Fruit fly (Drosophila melanogaster) whole organism, wandering third instar larva: Measurements from ENCODE around the gene CG13002.

Experiments
- Abd-B ChIP-seq: fragments of >200 bp; optimal IDR thresholded peaks from 2 replicates; lab custom pipeline; 2017; ENCODE audit warnings: missing biosample characterization, missing genetic modification characterization
- CG32264 ChIP-seq: fragments of 200-800 bp; sonication (Bioruptor generic); optimal IDR thresholded peaks from 2 replicates; lab custom pipeline; 2016; ENCODE audit warnings: missing biosample characterization, missing genetic modification characterization
- CrebA ChIP-seq: fragments of 200-800 bp; sonication (Bioruptor generic); optimal IDR thresholded peaks from 2 replicates; lab custom pipeline; 2016; ENCODE audit warnings: missing biosample characterization, mild to moderate bottlenecking, missing genetic modification characterization, borderline replicate concordance
- Dfd ChIP-seq: fragments of >200 bp; optimal IDR thresholded peaks from 2 replicates; lab custom pipeline; 2017; ENCODE audit warnings: missing biosample characterization, missing genetic modification characterization
- Dif ChIP-seq: fragments of 200-275, 200-300 bp; sonication (Bioruptor generic); optimal IDR thresholded peaks from 2 replicates; lab custom pipeline; 2018; ENCODE audit warnings: missing biosample characterization, missing genetic modification characterization; ENCODE audit not compliant: partially characterized antibody
- GATAd ChIP-seq: sonication (Bioruptor generic); optimal IDR thresholded peaks from 2 replicates; lab custom pipeline; 2016; ENCODE audit warnings: missing biosample characterization, missing genetic modification characterization
- HLH106 ChIP-seq: fragments of 200-800 bp; optimal IDR thresholded peaks from 3 replicates; lab custom pipeline; 2019; ENCODE audit warnings: missing biosample characterization, mild to moderate bottlenecking, missing genetic modification characterization, moderate library complexity
- Hnf4 ChIP-seq: fragments of 200-800 bp; sonication (Bioruptor generic); optimal IDR thresholded peaks from 2 replicates; lab custom pipeline; 2016; ENCODE audit warnings: missing biosample characterization, mild to moderate bottlenecking, missing genetic modification characterization
- Hr78 ChIP-seq: fragments of >200 bp; optimal IDR thresholded peaks from 2 replicates; lab custom pipeline; 2017; ENCODE audit warnings: missing biosample characterization, missing genetic modification characterization
- Jra ChIP-seq: sonication (Bioruptor generic); optimal IDR thresholded peaks from 2 replicates; lab custom pipeline; 2016; ENCODE audit warnings: missing biosample characterization, missing genetic modification characterization
- Mio ChIP-seq: sonication (Bioruptor generic); optimal IDR thresholded peaks from 2 replicates; lab custom pipeline; 2016; ENCODE audit warnings: missing biosample characterization, missing genetic modification characterization
- Myc ChIP-seq: fragments of >200 bp; optimal IDR thresholded peaks from 2 replicates; lab custom pipeline; 2017
- N ChIP-seq: fragments of >200 bp; optimal IDR thresholded peaks from 2 replicates; lab custom pipeline; 2018; ENCODE audit warnings: missing biosample characterization, missing external identifiers, missing genetic modification characterization
- OdsH ChIP-seq: fragments of 200-800 bp; sonication (Bioruptor generic); optimal IDR thresholded peaks from 2 replicates; lab custom pipeline; 2016; ENCODE audit warnings: missing biosample characterization, mild to moderate bottlenecking, missing genetic modification characterization
- Rel ChIP-seq, 2 experiments: fragments of 200-800 bp; sonication (Bioruptor generic) in 1 of 2; optimal IDR thresholded peaks; 2 replicates in 1 of 2; 3 replicates in 1 of 2; lab custom pipeline; 2016 to 2019; ENCODE audit warnings: mild to moderate bottlenecking in 2 of 2, missing biosample characterization in 2 of 2, missing genetic modification characterization in 2 of 2, moderate library complexity in 1 of 2
- Sp1 ChIP-seq: fragments of 200-800 bp; sonication (Bioruptor generic); optimal IDR thresholded peaks from 3 replicates; lab custom pipeline; 2019; ENCODE audit warnings: missing biosample characterization, mild to moderate bottlenecking, missing genetic modification characterization, moderate library complexity
- Vsx2 ChIP-seq: fragments of 200-300, 225-300 bp; sonication (Bioruptor generic); optimal IDR thresholded peaks from 2 replicates; lab custom pipeline; 2018; ENCODE audit warnings: missing biosample characterization, missing genetic modification characterization; ENCODE audit not compliant: partially characterized antibody
- br ChIP-seq: fragments of 200-800 bp; sonication (Bioruptor generic); optimal IDR thresholded peaks from 2 replicates; lab custom pipeline; 2016; ENCODE audit warnings: missing biosample characterization, missing genetic modification characterization
- brk ChIP-seq: fragments of 200-800 bp; sonication (Bioruptor generic); optimal IDR thresholded peaks from 2 replicates; lab custom pipeline; 2016; ENCODE audit warnings: missing biosample characterization, mild to moderate bottlenecking, missing genetic modification characterization
- dl ChIP-seq, 2 experiments: fragments of 175-275, 200-275 bp in 1 of 2; fragments of 200-275 bp in 1 of 2; sonication (Bioruptor generic); optimal IDR thresholded peaks; lab custom pipeline; 2018; ENCODE audit warnings: mild to moderate bottlenecking in 2 of 2, missing biosample characterization in 2 of 2, missing genetic modification characterization in 2 of 2, moderate library complexity in 2 of 2; ENCODE audit not compliant: partially characterized antibody in 2 of 2, insufficient read depth in 1 of 2
- dmrt93B ChIP-seq: fragments of 200-800 bp; sonication (Bioruptor generic); optimal IDR thresholded peaks from 2 replicates; lab custom pipeline; 2018; ENCODE audit warnings: missing biosample characterization, mild to moderate bottlenecking, missing genetic modification characterization
- dsf ChIP-seq: sonication (Bioruptor generic); optimal IDR thresholded peaks from 2 replicates; lab custom pipeline; 2016; ENCODE audit warnings: missing biosample characterization, missing genetic modification characterization, borderline replicate concordance
- foxo ChIP-seq, 2 experiments: fragments of 200-800 bp; sonication (Bioruptor generic); optimal IDR thresholded peaks; 2 replicates in 1 of 2; 3 replicates in 1 of 2; lab custom pipeline; 2016 to 2017; ENCODE audit warnings: missing biosample characterization in 2 of 2, missing genetic modification characterization in 2 of 2
- fru ChIP-seq: fragments of 200-800 bp; sonication (Bioruptor generic); optimal IDR thresholded peaks from 3 replicates; lab custom pipeline; 2016; ENCODE audit warnings: missing biosample characterization, mild to moderate bottlenecking, missing genetic modification characterization
- jim ChIP-seq: fragments of 175-275, 200-325 bp; sonication (Bioruptor generic); optimal IDR thresholded peaks from 2 replicates; lab custom pipeline; 2016; ENCODE audit warnings: missing biosample characterization, mild to moderate bottlenecking, missing genetic modification characterization
- lola ChIP-seq: fragments of >200 bp; optimal IDR thresholded peaks from 2 replicates; lab custom pipeline; 2017; ENCODE audit warnings: missing biosample characterization, missing genetic modification characterization
- pan ChIP-seq: fragments of >200 bp; optimal IDR thresholded peaks from 2 replicates; lab custom pipeline; 2017
- psq ChIP-seq: fragments of 200-800 bp; sonication (Bioruptor generic); optimal IDR thresholded peaks from 3 replicates; lab custom pipeline; 2017; ENCODE audit warnings: missing biosample characterization, mild to moderate bottlenecking, missing genetic modification characterization, moderate library complexity
- sage ChIP-seq: fragments of 200-800 bp; sonication (Bioruptor generic); optimal IDR thresholded peaks from 2 replicates; lab custom pipeline; 2016; ENCODE audit warnings: missing biosample characterization, mild to moderate bottlenecking, missing genetic modification characterization
- sv ChIP-seq: fragments of 200-800 bp; sonication (Bioruptor generic); optimal IDR thresholded peaks from 3 replicates; lab custom pipeline; 2016; ENCODE audit warnings: missing biosample characterization, missing genetic modification characterization
- tai ChIP-seq: sonication (Bioruptor generic); optimal IDR thresholded peaks from 2 replicates; lab custom pipeline; 2016; ENCODE audit warnings: missing biosample characterization, missing genetic modification characterization
- usp ChIP-seq: fragments of >200 bp; optimal IDR thresholded peaks from 2 replicates; lab custom pipeline; 2017; ENCODE audit warnings: missing biosample characterization, missing genetic modification characterization
- woc ChIP-seq: sonication (Bioruptor generic); optimal IDR thresholded peaks from 2 replicates; lab custom pipeline; 2016; ENCODE audit warnings: missing biosample characterization, mild to moderate bottlenecking, missing genetic modification characterization

CG13002 gene

DNA sequence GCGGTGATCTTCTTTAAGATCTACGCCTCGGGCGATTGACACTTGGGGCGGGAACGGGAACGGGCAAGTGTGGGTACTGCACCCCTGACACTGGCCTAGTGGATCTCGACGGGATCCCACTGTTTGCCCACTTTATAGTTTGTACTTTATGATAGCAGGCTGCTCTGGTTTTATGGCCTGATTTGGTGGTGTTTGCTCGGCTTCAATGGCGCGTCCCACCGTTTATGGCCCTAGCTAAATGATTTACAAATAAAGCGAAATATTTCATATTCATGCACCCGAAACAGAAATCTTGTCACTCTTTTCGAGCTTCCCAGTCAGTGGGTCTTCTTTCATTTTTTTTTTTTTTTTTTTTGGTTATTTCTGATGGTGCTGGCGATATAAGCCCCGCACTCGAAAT lies 989 bp downstream of the CG13002 start:
- TF ChIP-seq jim (GFP tag; lab: Kevin White, UChicago) (no peak), GATAd (GFP tag; lab: Kevin White, UChicago) (no peak), dsf (GFP tag; lab: Kevin White, UChicago) (no peak), Myc (lab: Kevin White, UChicago) (no peak), N (no peak), Mio (GFP tag; lab: Kevin White, UChicago) (no peak), brk (GFP tag; lab: Kevin White, UChicago) (no peak), dl (GFP tag; optimal IDR thresholded peaks at IDR 0.05; lab: Kevin White, UChicago; ENCODE audit: insufficient read depth in 1 of 2, partially characterized antibody in 2 of 2) (no peak), Hr78 (no peak), pan (lab: Kevin White, UChicago) (no peak), sv (GFP tag; lab: Kevin White, UChicago) (no peak), CG32264 (GFP tag; lab: Kevin White, UChicago) (no peak), Dfd (GFP tag; lab: Kevin White, UChicago) (no peak), foxo (GFP tag; optimal IDR thresholded peaks at IDR 0.05; lab: Kevin White, UChicago) (no peak), dmrt93B (no peak), Abd-B (GFP tag; lab: Kevin White, UChicago) (no peak)

DNA sequence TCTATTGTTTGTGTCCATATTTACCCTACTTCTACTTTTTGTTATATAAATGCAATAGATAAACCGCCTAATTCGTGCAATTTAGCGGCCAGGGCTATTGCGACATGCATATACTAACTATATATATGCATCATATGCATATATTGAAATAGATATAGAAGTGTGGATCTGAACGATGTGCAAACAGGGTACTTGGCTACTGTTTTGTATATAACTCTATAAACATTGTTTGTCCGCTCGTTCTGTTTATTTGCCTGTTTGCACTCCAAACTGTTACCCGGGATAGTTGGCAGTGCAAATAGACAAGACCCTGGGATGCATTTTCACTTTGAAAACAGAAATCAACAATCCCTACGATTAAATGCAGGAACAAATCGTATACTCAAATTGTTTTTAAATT lies 3.4 kb downstream of the CG13002 start:
- TF ChIP-seq Dfd (GFP tag; lab: Kevin White, UChicago) (no peak), Mio (GFP tag; lab: Kevin White, UChicago) (no peak), fru (GFP tag; lab: Kevin White, UChicago) (no peak), OdsH (GFP tag; lab: Kevin White, UChicago) (no peak), usp (no peak), brk (GFP tag; lab: Kevin White, UChicago) (no peak), CrebA (GFP tag; lab: Kevin White, UChicago) (no peak), foxo (GFP tag; optimal IDR thresholded peaks at IDR 0.05; lab: Kevin White, UChicago) (no peak), pan (lab: Kevin White, UChicago) (no peak), Hnf4 (GFP tag; lab: Kevin White, UChicago) (no peak)

DNA sequence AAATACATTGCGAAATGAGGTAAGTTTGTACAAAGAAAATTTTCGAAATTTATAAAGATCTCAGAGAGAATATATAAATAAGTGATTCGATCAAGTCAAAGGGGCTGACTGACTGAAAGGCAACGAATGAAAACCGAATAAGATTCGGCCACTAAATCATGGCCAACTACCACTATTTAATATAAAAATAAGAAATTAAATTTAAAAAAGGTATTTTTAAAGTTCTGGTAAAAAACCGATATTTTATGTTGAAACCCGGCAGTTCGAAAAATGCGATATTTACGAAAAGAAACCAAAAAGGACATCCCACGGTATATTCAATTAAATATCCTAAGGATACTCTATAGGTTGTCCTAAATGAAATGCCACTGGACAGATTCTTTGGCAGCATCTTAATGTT lies 7.5 kb downstream of the CG13002 start, which contains the start of gene CG33252:
TSS of gene CG33252 (minus strand) at position 101 of the 400 bp plus-strand sequence.
- TF ChIP-seq HLH106 (tag; lab: Kevin White, UChicago) (no peak), tai (GFP tag; lab: Kevin White, UChicago) (no peak), dl (GFP tag; optimal IDR thresholded peaks at IDR 0.05; lab: Kevin White, UChicago; ENCODE audit: insufficient read depth in 1 of 2, partially characterized antibody in 2 of 2) (no peak), Jra (GFP tag; lab: Kevin White, UChicago) (no peak), lola (no peak), usp (no peak), Hnf4 (GFP tag; lab: Kevin White, UChicago) (no peak), brk (GFP tag; lab: Kevin White, UChicago) (no peak), sage (GFP tag; lab: Kevin White, UChicago) (no peak), Sp1 (no peak), OdsH (GFP tag; lab: Kevin White, UChicago) (no peak), psq (GFP tag; lab: Kevin White, UChicago) (no peak), dmrt93B (no peak), GATAd (GFP tag; lab: Kevin White, UChicago) (no peak), br (GFP tag; lab: Kevin White, UChicago) (no peak)

DNA sequence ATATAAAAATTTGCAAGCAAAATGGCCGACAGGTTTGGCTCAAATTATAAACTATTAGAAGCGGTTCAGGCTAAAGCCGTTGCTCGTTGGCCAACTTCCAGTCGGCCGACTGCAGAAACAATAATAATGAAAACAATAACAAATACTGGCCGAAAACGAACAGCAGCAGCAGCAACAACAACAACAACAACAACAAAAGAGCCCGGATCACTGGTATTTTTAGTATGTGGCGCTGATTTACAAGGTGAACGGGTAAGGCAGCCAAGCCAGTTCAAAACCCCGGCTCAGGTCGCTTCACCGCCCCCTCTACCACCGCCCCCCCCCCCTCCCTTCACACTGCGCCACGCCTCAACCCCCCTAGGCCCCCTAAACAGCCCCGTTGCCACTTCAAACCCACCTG lies 10.7 kb downstream of the CG13002 start:
- TF ChIP-seq Rel (GFP tag; optimal IDR thresholded peaks at IDR 0.05; lab: Kevin White, UChicago) = no peak
- peak; percentile 5 for TF ChIP-seq Rel (tag; optimal IDR thresholded peaks at IDR 0.05; lab: Kevin White, UChicago)
- no peak for TF ChIP-seq HLH106 (tag; lab: Kevin White, UChicago)
- peak; percentile 34 for TF ChIP-seq Dfd (GFP tag; lab: Kevin White, UChicago)
- TF ChIP-seq Vsx2 = no peak

DNA sequence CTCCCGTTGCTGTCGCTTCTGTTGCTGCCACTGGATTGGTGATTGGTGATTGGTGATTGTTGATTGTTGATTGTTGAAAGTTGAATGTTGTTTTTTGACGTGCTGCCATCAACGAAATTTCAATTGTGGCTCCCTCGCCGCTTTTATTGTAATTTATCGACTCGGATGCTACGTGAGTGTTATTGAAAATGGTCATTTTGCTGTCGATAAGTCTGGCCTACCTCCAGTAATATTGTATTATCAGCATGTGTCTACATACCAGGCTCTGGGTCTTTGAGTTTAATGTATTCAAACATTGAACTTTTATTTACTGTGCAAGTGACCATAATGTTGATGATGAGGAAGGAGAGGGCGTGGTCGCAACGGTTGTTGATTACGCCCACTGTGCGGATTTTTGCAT lies 12.8 kb downstream of the CG13002 start:
- TF ChIP-seq Dif (GFP tag; lab: Kevin White, UChicago) (no peak), HLH106 (tag; lab: Kevin White, UChicago) (no peak), brk (GFP tag; lab: Kevin White, UChicago) (no peak), sv (GFP tag; lab: Kevin White, UChicago) (no peak), CG32264 (GFP tag; lab: Kevin White, UChicago) (no peak), OdsH (GFP tag; lab: Kevin White, UChicago) (no peak), br (GFP tag; lab: Kevin White, UChicago) (no peak), woc (no peak), Myc (lab: Kevin White, UChicago) (no peak)
- TF ChIP-seq, all 38 proteins: peak for 0
